Worm (Caenorhabditis elegans) whole organism, L4 larva: ENCODE results near the gene C38H2.2.

Experiments
- Y5F2A.4 ChIP-seq: fragments of 200-800 bp; sonication (Bioruptor generic); optimal IDR thresholded peaks from 2 replicates; lab custom pipeline; 2018; ENCODE audit warnings: mild to moderate bottlenecking, missing genetic modification characterization, missing compliant biosample characterization
- Y75B8A.6 ChIP-seq: fragments of 200-800 bp; sonication (Bioruptor generic); IDR thresholded peaks from 2 replicates; pipeline ENCODE4 v1.3.6; 2022; ENCODE audit warnings: missing genetic modification reagents, missing genetic modification characterization, missing compliant biosample characterization
- ZK337.2 ChIP-seq: fragments of 200-800 bp; sonication (Bioruptor generic); IDR thresholded peaks from 2 replicates; pipeline ENCODE4 v1.3.6; 2022; ENCODE audit warnings: missing genetic modification reagents, missing genetic modification characterization, missing compliant biosample characterization
- aha-1 ChIP-seq: fragments of 150-350 bp; peaks from one replicate; lab custom pipeline; 2014; ENCODE audit warnings: missing biosample characterization, missing genetic modification characterization
- aly-2 ChIP-seq: sonication (generic microtip); optimal IDR thresholded peaks from 2 replicates; lab custom pipeline; 2018; ENCODE audit warnings: missing biosample characterization, missing genetic modification characterization
- ama-1 ChIP-seq: fragments of 150-350 bp; optimal IDR thresholded peaks from 2 replicates; lab custom pipeline; 2014; ENCODE audit warnings: inconsistent platforms, mixed read lengths
- arid-1 ChIP-seq: fragments of 200-800 bp; sonication (Bioruptor generic); conservative IDR thresholded peaks from 2 replicates; pipeline ENCODE4 v1.3.6; 2022; ENCODE audit warnings: missing genetic modification reagents, missing genetic modification characterization, missing compliant biosample characterization
- ceh-20 ChIP-seq: fragments of 200-800 bp; sonication (Bioruptor generic); IDR thresholded peaks from 2 replicates; pipeline ENCODE4 v1.3.6; 2022; ENCODE audit warnings: missing genetic modification reagents, missing genetic modification characterization, missing compliant biosample characterization
- ceh-28 ChIP-seq: fragments of 150-350 bp; optimal IDR thresholded peaks from 2 replicates; lab custom pipeline; 2014; ENCODE audit warnings: missing biosample characterization, missing genetic modification reagents, missing genetic modification characterization
- ceh-32 ChIP-seq: sonication (generic microtip); optimal IDR thresholded peaks from 2 replicates; lab custom pipeline; 2016; ENCODE audit warnings: mild to moderate bottlenecking, missing genetic modification characterization, missing compliant biosample characterization; ENCODE audit not compliant: poor library complexity
- ces-1 ChIP-seq: fragments of 150-350 bp; sonication (generic microtip); optimal IDR thresholded peaks from 4 replicates; lab custom pipeline; 2014; ENCODE audit warnings: missing biosample characterization, missing genetic modification reagents, missing genetic modification characterization
- daf-16 ChIP-seq, 3 experiments: sonication (generic microtip); optimal IDR thresholded peaks; 2 replicates each; lab custom pipeline; 2016 to 2017; ENCODE audit warnings: missing genetic modification characterization in 3 of 3, missing genetic modification reagents in 3 of 3, mild to moderate bottlenecking in 2 of 3, missing compliant biosample characterization in 2 of 3, missing biosample characterization in 1 of 3, moderate library complexity in 1 of 3
- dmd-6 ChIP-seq: fragments of 200-800 bp; sonication (Bioruptor generic); IDR thresholded peaks from 2 replicates; pipeline ENCODE4 v1.3.6; 2022; ENCODE audit warnings: missing genetic modification reagents, missing genetic modification characterization, missing compliant biosample characterization
- dpl-1 ChIP-seq: fragments of 150-350 bp; optimal IDR thresholded peaks from 2 replicates; lab custom pipeline; 2014; ENCODE audit warnings: missing biosample characterization, missing genetic modification reagents, missing genetic modification characterization
- dve-1 ChIP-seq: sonication (generic microtip); optimal IDR thresholded peaks from 2 replicates; lab custom pipeline; 2017; ENCODE audit warnings: antibody characterized with exemption, mild to moderate bottlenecking, missing genetic modification characterization, missing compliant biosample characterization; ENCODE audit not compliant: insufficient read depth
- egl-27 ChIP-seq: sonication (generic microtip); optimal IDR thresholded peaks from 3 replicates; lab custom pipeline; 2017; ENCODE audit warnings: missing biosample characterization, missing genetic modification reagents, missing genetic modification characterization
- fkh-10 ChIP-seq: fragments of 150-350 bp; optimal IDR thresholded peaks from 2 replicates; lab custom pipeline; 2014; ENCODE audit warnings: missing biosample characterization, missing genetic modification reagents, missing genetic modification characterization
- fos-1 ChIP-seq: fragments of 150-350 bp; optimal IDR thresholded peaks from 2 replicates; lab custom pipeline; 2014; ENCODE audit warnings: missing biosample characterization, missing genetic modification characterization
- gei-8 ChIP-seq: fragments of 200-800 bp; sonication (Bioruptor generic); optimal IDR thresholded peaks from 2 replicates; lab custom pipeline; 2018; ENCODE audit warnings: mild to moderate bottlenecking, missing genetic modification characterization, missing compliant biosample characterization
- hif-1 ChIP-seq, 2 experiments: sonication (generic microtip); optimal IDR thresholded peaks; 2 replicates each; lab custom pipeline; 2016 to 2017; ENCODE audit warnings: missing compliant biosample characterization in 2 of 2, missing genetic modification characterization in 2 of 2, missing genetic modification reagents in 2 of 2, missing genotype in 2 of 2, mild to moderate bottlenecking in 1 of 2
- hlh-11 ChIP-seq: fragments of 200-800 bp; sonication (Bioruptor generic); optimal IDR thresholded peaks from 2 replicates; lab custom pipeline; 2018; ENCODE audit warnings: mild to moderate bottlenecking, missing genetic modification characterization, missing compliant biosample characterization
- hlh-30 ChIP-seq: sonication (generic microtip); optimal IDR thresholded peaks from 2 replicates; lab custom pipeline; 2017; ENCODE audit warnings: antibody characterized with exemption, mild to moderate bottlenecking, missing genetic modification characterization, missing compliant biosample characterization; ENCODE audit not compliant: insufficient read depth
- lin-1 ChIP-seq: fragments of 200-800 bp; sonication (Bioruptor generic); IDR thresholded peaks from 2 replicates; pipeline ENCODE4 v1.3.6; 2022; ENCODE audit warnings: missing genetic modification reagents, missing genetic modification characterization, missing compliant biosample characterization
- lin-38 ChIP-seq: fragments of 200-800 bp; sonication (Bioruptor generic); IDR thresholded peaks from 2 replicates; pipeline ENCODE4 v1.3.6; 2022; ENCODE audit warnings: missing genetic modification reagents, missing genetic modification characterization, missing compliant biosample characterization
- lin-39 ChIP-seq: fragments of 150-350 bp; optimal IDR thresholded peaks from 2 replicates; lab custom pipeline; 2014; ENCODE audit warnings: missing biosample characterization, missing genetic modification reagents, missing genetic modification characterization
- lsy-2 ChIP-seq, 2 experiments: fragments of 150-350 bp in 1 of 2; sonication (generic microtip) in 1 of 2; optimal IDR thresholded peaks; 2 replicates each; lab custom pipeline; 2014 to 2017; ENCODE audit warnings: missing biosample characterization in 2 of 2, missing genetic modification characterization in 2 of 2
- madf-9 ChIP-seq: fragments of 200-800 bp; sonication (Bioruptor generic); conservative IDR thresholded peaks from 2 replicates; pipeline ENCODE4 v1.3.6; 2022; ENCODE audit warnings: missing genetic modification reagents, missing genetic modification characterization, missing compliant biosample characterization
- mdl-1 ChIP-seq, 2 experiments: fragments of 150-350 bp in 1 of 2; sonication (generic microtip) in 1 of 2; optimal IDR thresholded peaks; 2 replicates each; lab custom pipeline; 2014 to 2017; ENCODE audit warnings: missing biosample characterization in 2 of 2, missing genetic modification characterization in 2 of 2
- mes-2 ChIP-seq: sonication (generic microtip); optimal IDR thresholded peaks from 2 replicates; lab custom pipeline; 2016; ENCODE audit warnings: missing genotype, mild to moderate bottlenecking, missing genetic modification characterization, missing compliant biosample characterization; ENCODE audit not compliant: poor library complexity, severe bottlenecking
- nhr-102 ChIP-seq: sonication (generic microtip); optimal IDR thresholded peaks from 2 replicates; lab custom pipeline; 2016; ENCODE audit warnings: mild to moderate bottlenecking, missing genetic modification characterization, moderate library complexity, missing compliant biosample characterization
- nhr-111 ChIP-seq: fragments of 200-800 bp; sonication (Bioruptor generic); optimal IDR thresholded peaks from 2 replicates; lab custom pipeline; 2018; ENCODE audit warnings: mild to moderate bottlenecking, missing genetic modification characterization, missing compliant biosample characterization
- nhr-25 ChIP-seq: sonication (generic microtip); optimal IDR thresholded peaks from 2 replicates; lab custom pipeline; 2017; ENCODE audit warnings: missing genetic modification characterization, mild to moderate bottlenecking, missing compliant biosample characterization, antibody characterized with exemption, moderate library complexity, borderline replicate concordance; ENCODE audit not compliant: insufficient read depth
- nhr-77 ChIP-seq: fragments of 150-350 bp; optimal IDR thresholded peaks from 2 replicates; lab custom pipeline; 2014; ENCODE audit warnings: missing biosample characterization, missing genetic modification characterization
- pha-4 ChIP-seq, 2 experiments: fragments of 150-350 bp in 1 of 2; fragments of 200-800 bp in 1 of 2; sonication (Bioruptor generic) in 1 of 2; IDR thresholded peaks in 1 of 2; optimal IDR thresholded peaks in 1 of 2; 2 replicates each; pipeline versions ENCODE4 v1.3.6 to Lab custom; 2014 to 2022; ENCODE audit warnings: missing genetic modification characterization in 2 of 2, missing genetic modification reagents in 2 of 2, missing biosample characterization in 1 of 2, missing compliant biosample characterization in 1 of 2
- pqm-1 ChIP-seq: sonication (generic microtip); optimal IDR thresholded peaks from 2 replicates; lab custom pipeline; 2017; ENCODE audit warnings: missing biosample characterization, missing genetic modification characterization
- rbr-2 ChIP-seq: sonication (generic microtip); optimal IDR thresholded peaks from 2 replicates; lab custom pipeline; 2016; ENCODE audit warnings: missing genotype, missing genetic modification characterization, missing compliant biosample characterization
- unc-39 ChIP-seq: sonication (generic microtip); optimal IDR thresholded peaks from 2 replicates; lab custom pipeline; 2017; ENCODE audit warnings: missing biosample characterization, missing genetic modification characterization

Gene C38H2.2

ce11 chrIII:10407198-10407663 lies 25.7 kb downstream of the C38H2.2 start, which contains the start of gene hat-1 (continued):
- TF ChIP-seq ces-1 (no peak), nhr-111 (no peak), ama-1 (lab: Kevin White, UChicago) (no peak), fos-1 (tag; lab: Kevin White, UChicago) (no peak), unc-39 (tag; lab: Kevin White, UChicago) (no peak), aly-2 (tag; lab: Kevin White, UChicago) (no peak), Y5F2A.4 (peak; percentile 45), madf-9 (GFP tag; lab: Robert Waterston, UW) (peak; percentile 77; the same call in 1 of the 2 replicates), hif-1 (tag; optimal IDR thresholded peaks at IDR 0.05; lab: Kevin White, UChicago) (peak; percentile 69 to 91), lin-39 (tag; lab: Kevin White, UChicago) (no peak), ZK337.2 (no peak)

ce11 chrIII:10415822-10416221 lies 34.2 kb downstream of the C38H2.2 start, which contains the start of gene ymel-1:
Gene ymel-1 (plus strand): TSS chrIII:10416139.
- TF ChIP-seq egl-27 (tag; lab: Kevin White, UChicago) (no peak), ceh-20 (no peak), fkh-10 (GFP tag; lab: Kevin White, UChicago) (no peak), lsy-2 (tag; optimal IDR thresholded peaks at IDR 0.05; lab: Kevin White, UChicago) (peak in 1 of 2 experiments; percentile 50), nhr-102 (tag; lab: Kevin White, UChicago) (peak; percentile 35), hlh-30 (tag; lab: Kevin White, UChicago) (peak; percentile 87), ceh-28 (no peak), mes-2 (peak; percentile 67), ama-1 (lab: Kevin White, UChicago) (peak; percentile 61), rbr-2 (tag; lab: Kevin White, UChicago) (peak; percentile 16), ZK337.2 (no peak), dmd-6 (GFP tag; lab: Robert Waterston, UW) (peak; percentile 19; the same call in 1 of the 2 replicates), Y75B8A.6 (GFP tag; lab: Robert Waterston, UW) (no peak), dpl-1 (GFP tag; lab: Kevin White, UChicago) (peak; percentile 6), aha-1 (tag; lab: Kevin White, UChicago) (peak; percentile 88), nhr-25 (no peak), ceh-32 (tag; lab: Kevin White, UChicago) (no peak), hlh-11 (tag; lab: Kevin White, UChicago) (peak; percentile 47), nhr-77 (tag; lab: Kevin White, UChicago) (peak; percentile 34), arid-1 (GFP tag; lab: Robert Waterston, UW) (peak; percentile 46; the same call in 1 of the 2 replicates), pqm-1 (tag; lab: Kevin White, UChicago) (no peak), fos-1 (tag; lab: Kevin White, UChicago) (no peak), hif-1 (tag; optimal IDR thresholded peaks at IDR 0.05; lab: Kevin White, UChicago) (peak in 1 of 2 experiments; percentile 52), lin-38 (GFP tag; lab: Robert Waterston, UW) (peak; percentile 90), gei-8 (peak; percentile 9), dve-1 (peak; percentile 40), lin-1 (peak; percentile 48; the same call in 1 of the 2 replicates), mdl-1 (tag; optimal IDR thresholded peaks at IDR 0.05; lab: Kevin White, UChicago) (peak; percentile 27 to 61), pha-4 (GFP tag; IDR thresholded peaks at IDR 0.05; lab: Robert Waterston, UW) (0 out of 2 replicates have a peak, but pooled peaks have one; percentile 11), pha-4 (tag; optimal IDR thresholded peaks at IDR 0.05; lab: Kevin White, UChicago) (no peak), daf-16 (GFP tag; optimal IDR thresholded peaks at IDR 0.05; lab: Kevin White, UChicago) (no peak), daf-16 (tag; optimal IDR thresholded peaks at IDR 0.05; lab: Kevin White, UChicago) (peak; percentile 7)
